Fruit fly (Drosophila melanogaster) whole organism, pupa: ENCODE results near the gene CG11893.

Source experiments
- CG13204 ChIP-seq: fragments of 200-800 bp; sonication (Bioruptor generic); optimal IDR thresholded peaks from 2 replicates; lab custom pipeline; 2018; ENCODE audit warnings: missing biosample characterization, mild to moderate bottlenecking, missing genetic modification characterization, moderate library complexity
- EcR ChIP-seq: fragments of 200-800 bp; sonication (Bioruptor generic); optimal IDR thresholded peaks from 3 replicates; lab custom pipeline; 2019; ENCODE audit warnings: missing biosample characterization, missing genetic modification characterization, mild to moderate bottlenecking, moderate library complexity, missing genetic modification reagents
- Pif1A ChIP-seq: fragments of 200-800 bp; sonication (Bioruptor generic); optimal IDR thresholded peaks from 3 replicates; lab custom pipeline; 2016; ENCODE audit warnings: missing biosample characterization, missing genetic modification characterization
- gl ChIP-seq: fragments of 200-800 bp; sonication (Bioruptor generic); optimal IDR thresholded peaks from 2 replicates; lab custom pipeline; 2018; ENCODE audit warnings: missing biosample characterization, mild to moderate bottlenecking, missing genetic modification characterization

DNA sequence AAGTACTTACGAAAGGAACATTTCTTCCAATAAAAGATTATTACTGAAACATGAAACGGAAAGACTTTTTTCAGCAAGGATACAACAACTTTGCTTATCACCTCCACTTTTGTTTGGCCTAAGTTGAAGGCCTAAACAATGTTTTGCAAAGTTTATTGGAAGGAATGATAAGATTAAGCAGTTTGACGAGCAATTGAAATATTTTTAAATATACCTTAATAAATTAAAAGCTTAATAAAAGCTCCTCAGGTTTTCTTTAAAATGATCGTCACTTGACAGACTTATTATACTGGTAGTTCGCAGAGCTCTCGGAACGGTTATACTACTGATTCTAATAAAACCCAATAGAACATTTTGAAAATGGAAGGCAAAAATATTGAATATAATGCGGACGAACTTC lies 4.5 kb upstream of the CG11893 start, which contains the start of gene CG31104:
- no peak for TF ChIP-seq CG13204 (GFP tag; lab: Kevin White, UChicago)
- no peak for TF ChIP-seq gl (tag; lab: Kevin White, UChicago)
- no peak for TF ChIP-seq Pif1A (GFP tag; lab: Kevin White, UChicago)
- no peak for TF ChIP-seq EcR (GFP tag; lab: Kevin White, UChicago)
